Fruit fly (Drosophila melanogaster): Measurements from ENCODE around the gene CG11584.

The CG11584 gene

DNA sequence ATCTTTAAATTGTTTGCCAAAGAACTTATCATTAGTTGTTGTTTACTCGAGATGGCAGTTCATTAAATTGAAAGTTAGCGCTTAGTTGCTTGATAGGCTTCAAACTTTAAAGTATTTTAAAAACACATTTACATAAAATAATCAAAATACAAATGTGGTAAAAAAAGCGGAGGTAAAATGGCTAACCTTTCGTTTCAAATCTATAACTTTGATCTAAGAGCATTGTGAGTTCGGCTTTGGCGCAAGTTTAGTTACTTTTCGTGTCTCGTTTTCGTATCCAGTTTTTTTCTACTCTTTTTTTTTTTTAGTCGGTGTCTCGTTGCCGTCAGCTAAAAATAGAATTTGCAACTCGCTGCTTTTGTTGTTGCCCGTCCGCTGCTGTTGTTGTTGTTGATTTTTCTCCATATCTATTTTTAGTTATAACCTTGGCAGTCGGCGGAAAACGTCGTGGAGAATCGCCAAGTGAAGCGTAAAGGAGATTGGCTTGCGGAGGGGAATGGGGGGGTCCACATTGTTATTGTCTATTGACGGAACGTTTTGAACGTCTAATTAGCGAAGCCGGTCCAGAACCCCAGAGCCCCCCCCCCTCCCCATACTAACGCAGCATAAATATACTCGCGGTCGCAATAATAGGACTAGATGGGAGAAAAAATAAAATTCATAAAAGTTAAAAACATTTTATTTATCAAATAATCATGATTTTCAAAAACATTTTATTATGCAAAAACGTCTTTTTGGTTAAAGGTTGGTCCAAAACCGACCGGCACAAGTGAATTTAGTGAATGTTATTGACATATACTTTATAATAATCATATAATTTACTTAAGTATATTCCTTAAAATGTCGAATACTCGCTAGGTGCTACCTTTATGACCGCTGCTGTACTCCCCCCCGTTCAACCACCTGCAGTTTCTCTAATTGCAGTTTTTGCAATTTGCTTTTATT, 33.9 kb downstream of the CG11584 start (continued):
- TF ChIP-seq CG9932 (GFP tag; IDR thresholded peaks at IDR 0.05) (peak; percentile 63), Fer3 (tag; optimal IDR thresholded peaks at IDR 0.05) (peak; percentile 36), CG18619 (GFP tag; optimal IDR thresholded peaks at IDR 0.05) (peak; percentile 51), sqz (GFP tag; optimal IDR thresholded peaks at IDR 0.05) (no peak), CG10462 (GFP tag; optimal IDR thresholded peaks at IDR 0.05) (no peak), CG31441 (GFP tag; IDR thresholded peaks at IDR 0.05) (peak; percentile 32; the same call in 1 of the 2 replicates), CG18599 (GFP tag; optimal IDR thresholded peaks at IDR 0.05) (peak; percentile 60), ken (GFP tag; IDR thresholded peaks at IDR 0.05) (no peak), Blimp-1 (GFP tag; optimal IDR thresholded peaks at IDR 0.05) (peak; percentile 26), CG9215 (GFP tag; IDR thresholded peaks at IDR 0.05) (peak; percentile 24; the same call in 1 of the 2 replicates), lmd (GFP tag; IDR thresholded peaks at IDR 0.05) (peak; percentile 43; the same call in 1 of the 2 replicates), sens (GFP tag) (peak; percentile 54), CG11695 (GFP tag; IDR thresholded peaks at IDR 0.05) (peak; percentile 66; the same call in 2 of the 3 replicates), CG14860 (GFP tag; IDR thresholded peaks at IDR 0.05; ENCODE audit: partially characterized antibody) (no peak), chinmo (GFP tag; IDR thresholded peaks at IDR 0.05; ENCODE audit: partially characterized antibody) (0 out of 4 replicates have a peak, but pooled peaks have one; percentile 42), B-H1 (GFP tag; IDR thresholded peaks at IDR 0.05) (peak; percentile 11; the same call in 1 of the 3 replicates), crol (GFP tag; IDR thresholded peaks at IDR 0.05) (peak; percentile 73), sim (GFP tag; IDR thresholded peaks at IDR 0.05) (no peak), dysf (GFP tag; IDR thresholded peaks at IDR 0.05) (peak; percentile 69), CG1603 (tag; optimal IDR thresholded peaks at IDR 0.05) (no peak), CG10979 (tag; optimal IDR thresholded peaks at IDR 0.05) (peak; percentile 35), ewg (GFP tag; optimal IDR thresholded peaks at IDR 0.05) (peak; percentile 14), Oaz (GFP tag; IDR thresholded peaks at IDR 0.05) (no peak), CG11696 (GFP tag; IDR thresholded peaks at IDR 0.05) (peak; percentile 72), Atf3 (GFP tag; optimal IDR thresholded peaks at IDR 0.05) (no peak), grau (tag; optimal IDR thresholded peaks at IDR 0.05) (peak; percentile 75), Hr39 (optimal IDR thresholded peaks at IDR 0.05) (no peak), tll (GFP tag; optimal IDR thresholded peaks at IDR 0.05) (no peak), ase (GFP tag; IDR thresholded peaks at IDR 0.05) (no peak), CG10209 (GFP tag; optimal IDR thresholded peaks at IDR 0.05) (peak; percentile 48), CG18262 (tag; optimal IDR thresholded peaks at IDR 0.05) (peak; percentile 34), CG15269 (tag; optimal IDR thresholded peaks at IDR 0.05) (peak; percentile 62), CG13296 (GFP tag; optimal IDR thresholded peaks at IDR 0.05) (peak; percentile 19), NfI (GFP tag; optimal IDR thresholded peaks at IDR 0.05) (peak; percentile 12), chif (GFP tag; optimal IDR thresholded peaks at IDR 0.05) (no peak), fd96Cb (tag; optimal IDR thresholded peaks at IDR 0.05) (peak; percentile 46), CG2712 (tag; optimal IDR thresholded peaks at IDR 0.05) (peak; percentile 47), Hmr (GFP tag; optimal IDR thresholded peaks at IDR 0.05) (peak; percentile 70), Dek (tag; optimal IDR thresholded peaks at IDR 0.05) (peak; percentile 42), Hmx (GFP tag; optimal IDR thresholded peaks at IDR 0.05) (no peak), CG2120 (GFP tag; optimal IDR thresholded peaks at IDR 0.05) (peak; percentile 21), unpg (GFP tag; optimal IDR thresholded peaks at IDR 0.05) (peak; percentile 61), CG9727 (GFP tag; optimal IDR thresholded peaks at IDR 0.05) (peak; percentile 54), Med (GFP tag) (peak; percentile 77), CG17361 (GFP tag; IDR thresholded peaks at IDR 0.05) (peak; percentile 33; the same call in 2 of the 3 replicates), BEAF-32 (GFP tag; optimal IDR thresholded peaks at IDR 0.05) (no peak), CG14014 (GFP tag; IDR thresholded peaks at IDR 0.05) (peak; percentile 50), CG6683 (GFP tag; optimal IDR thresholded peaks at IDR 0.05) (peak; percentile 18)
